Worm (Caenorhabditis elegans): ENCODE results near the gene Y59C2A.3.
"Not testable (repeated sequence)": the region's sequence is repeated elsewhere in the genome, so short reads cannot be mapped to it uniquely, and the experiment has no call there.

ce11 chrII:2232429-2232828 is 12.7 kb upstream of the Y59C2A.3 start, which contains the start of gene F54A3.6:
- not testable (repeated sequence) for TF ChIP-seq B0310.2 (tag; optimal IDR thresholded peaks at IDR 0.05); sea-1 (GFP tag; conservative IDR thresholded peaks at IDR 0.05); ceh-36 (tag; optimal IDR thresholded peaks at IDR 0.05); scrt-1 (GFP tag; IDR thresholded peaks at IDR 0.05); hmbx-1 (tag; optimal IDR thresholded peaks at IDR 0.05); ama-1 (optimal IDR thresholded peaks at IDR 0.05); tbx-37 (GFP tag; conservative IDR thresholded peaks at IDR 0.05); F13C5.2 (tag; optimal IDR thresholded peaks at IDR 0.05); flt-1 (GFP tag; IDR thresholded peaks at IDR 0.05); tbx-11 (GFP tag; IDR thresholded peaks at IDR 0.05)
